Worm (Caenorhabditis elegans): ENCODE data around the gene ckc-1.

The ckc-1 gene

DNA sequence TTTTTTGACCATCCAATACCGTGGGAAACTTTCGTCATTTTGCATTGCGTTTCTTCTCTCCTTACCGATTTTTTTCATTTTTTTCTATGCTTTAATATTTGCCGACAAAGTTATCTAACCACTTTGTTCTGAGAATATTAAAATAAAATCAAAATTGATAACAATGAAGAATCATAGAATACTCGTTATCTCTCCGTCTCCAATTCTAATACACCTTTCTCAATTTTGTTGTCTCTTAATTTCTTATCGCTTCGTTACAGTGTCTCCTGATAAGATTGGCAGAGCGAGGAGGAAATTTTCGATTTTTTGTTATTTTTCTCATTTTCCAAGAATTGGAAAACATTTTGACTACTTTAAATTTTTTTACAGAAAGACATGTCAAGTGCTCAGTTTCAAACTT, at the start of gene ckc-1:
ckc-1 (plus strand) TSS at position 368 of the 400 bp plus-strand sequence.
- TF ChIP-seq duxl-1 (tag; optimal IDR thresholded peaks at IDR 0.05; ENCODE audit: poor library complexity) (no peak), daf-16 (GFP tag; optimal IDR thresholded peaks at IDR 0.05) (peak in 1 of 2 experiments; percentile 39), daf-16 (tag; optimal IDR thresholded peaks at IDR 0.05) (peak; percentile 96), T20F7.1 (GFP tag; optimal IDR thresholded peaks at IDR 0.05) (peak; percentile 39), T26A8.4 (GFP tag; IDR thresholded peaks at IDR 0.05) (no peak), tra-1 (GFP tag; IDR thresholded peaks at IDR 0.05) (peak; percentile 75), dve-1 (tag; optimal IDR thresholded peaks at IDR 0.05; ENCODE audit: insufficient read depth) (peak; percentile 91), ceh-82 (tag; optimal IDR thresholded peaks at IDR 0.05) (no peak), nhr-28 (tag; optimal IDR thresholded peaks at IDR 0.05) (peak; percentile 89), mdl-1 (tag; optimal IDR thresholded peaks at IDR 0.05) (peak in 1 of 2 experiments; percentile 24), jun-1 (tag; optimal IDR thresholded peaks at IDR 0.05) (no peak), Y75B8A.6 (GFP tag; IDR thresholded peaks at IDR 0.05) (no peak), nhr-111 (GFP tag; optimal IDR thresholded peaks at IDR 0.05) (no peak), pqm-1 (tag; optimal IDR thresholded peaks at IDR 0.05) (peak; percentile 98), mep-1 (tag; optimal IDR thresholded peaks at IDR 0.05) (peak; percentile 22), nhr-48 (tag; optimal IDR thresholded peaks at IDR 0.05) (peak; percentile 47), hlh-30 (tag; optimal IDR thresholded peaks at IDR 0.05; ENCODE audit: insufficient read depth) (peak; percentile 22), hlh-11 (tag; optimal IDR thresholded peaks at IDR 0.05) (peak; percentile 82), nhr-77 (tag; optimal IDR thresholded peaks at IDR 0.05) (peak; percentile 83), mxl-3 (GFP tag; optimal IDR thresholded peaks at IDR 0.05) (no peak), pha-4 (GFP tag; IDR thresholded peaks at IDR 0.05) (no peak), pha-4 (tag; optimal IDR thresholded peaks at IDR 0.05) (no peak), dmd-6 (GFP tag; IDR thresholded peaks at IDR 0.05) (peak; percentile 87), F44E2.7 (GFP tag; IDR thresholded peaks at IDR 0.05) (no peak), ceh-28 (tag; optimal IDR thresholded peaks at IDR 0.05) (no peak), php-3 (GFP tag; IDR thresholded peaks at IDR 0.05) (peak; percentile 85), dmd-9 (GFP tag; IDR thresholded peaks at IDR 0.05) (no peak), ztf-7 (tag; optimal IDR thresholded peaks at IDR 0.05) (peak; percentile 8), sdz-12 (GFP tag; optimal IDR thresholded peaks at IDR 0.05) (no peak), lin-1 (GFP tag; IDR thresholded peaks at IDR 0.05) (no peak), nhr-10 (tag; optimal IDR thresholded peaks at IDR 0.05) (no peak), skn-1 (tag; optimal IDR thresholded peaks at IDR 0.05) (no peak)

DNA sequence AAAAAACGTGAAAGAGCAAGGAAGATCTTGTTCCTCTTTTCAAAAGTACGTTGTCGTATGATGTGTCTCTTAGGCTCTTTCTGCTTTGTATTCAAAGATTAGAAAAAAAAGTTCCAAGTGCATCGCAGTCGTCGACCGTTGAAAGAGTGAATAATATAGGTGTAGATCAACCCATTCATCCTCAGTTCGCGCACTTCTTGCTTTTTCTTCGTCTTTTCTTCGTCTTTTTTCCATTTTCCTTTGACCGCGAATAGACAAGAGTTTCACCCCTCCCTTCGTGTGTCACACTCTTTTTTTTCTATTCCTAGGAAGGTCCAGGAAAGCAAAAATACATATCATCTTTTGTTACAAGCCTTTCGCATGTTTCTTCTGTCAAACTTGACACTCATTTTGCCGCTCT, 49.7 kb upstream of the ckc-1 start:
- TF ChIP-seq aha-1 (tag) = peak; percentile 72
- TF ChIP-seq zfp-2 (tag; optimal IDR thresholded peaks at IDR 0.05) = no peak
- peak in 1 of 2 experiments; percentile 91 for TF ChIP-seq unc-62 (GFP tag; optimal IDR thresholded peaks at IDR 0.05 in 1 of 2)
- TF ChIP-seq unc-62 (tag; optimal IDR thresholded peaks at IDR 0.05) = no peak
- no peak for TF ChIP-seq dpl-1 (GFP tag; optimal IDR thresholded peaks at IDR 0.05)

DNA sequence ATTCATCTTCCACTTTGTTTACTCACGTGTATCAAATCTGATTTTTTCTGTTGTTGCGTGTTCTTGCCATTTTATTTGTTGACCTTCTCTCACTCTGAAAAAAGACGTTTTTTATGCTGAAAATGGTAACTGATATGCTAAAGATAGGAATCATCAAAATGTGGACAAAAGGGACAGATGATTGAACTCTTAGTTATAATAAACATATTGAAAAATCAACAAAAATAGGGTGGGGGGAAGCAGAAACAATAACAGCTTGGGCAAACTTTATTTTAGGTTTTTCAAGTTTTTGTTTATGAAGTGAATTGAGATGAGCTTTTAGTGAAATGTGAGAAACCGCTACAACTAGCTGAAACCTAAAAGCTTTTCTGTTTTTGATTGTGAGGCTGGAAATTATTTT, 43.5 kb upstream of the ckc-1 start, which contains the start of gene F56B6.6:
F56B6.6 (minus strand) TSS at position 101 of the 400 bp plus-strand sequence.
- TF ChIP-seq Y75B8A.6 (GFP tag; IDR thresholded peaks at IDR 0.05) (no peak), nhr-77 (tag; optimal IDR thresholded peaks at IDR 0.05) (no peak), daf-19 (GFP tag; conservative IDR thresholded peaks at IDR 0.05) (no peak), D1046.2 (GFP tag; IDR thresholded peaks at IDR 0.05) (no peak), ceh-28 (tag; optimal IDR thresholded peaks at IDR 0.05) (no peak), ZK337.2 (GFP tag; IDR thresholded peaks at IDR 0.05) (no peak), F10B5.3 (tag; optimal IDR thresholded peaks at IDR 0.05) (no peak), mxl-3 (GFP tag; optimal IDR thresholded peaks at IDR 0.05) (no peak), aha-1 (tag) (no peak), Y48G9A.11 (GFP tag; IDR thresholded peaks at IDR 0.05) (no peak), lin-29 (GFP tag; IDR thresholded peaks at IDR 0.05) (no peak), unc-130 (GFP tag; optimal IDR thresholded peaks at IDR 0.05) (no peak), rbr-2 (tag; optimal IDR thresholded peaks at IDR 0.05) (no peak), attf-4 (tag; optimal IDR thresholded peaks at IDR 0.05) (no peak), nhr-10 (tag; optimal IDR thresholded peaks at IDR 0.05) (no peak), ceh-62 (tag; optimal IDR thresholded peaks at IDR 0.05) (no peak), ama-1 (optimal IDR thresholded peaks at IDR 0.05) (no peak), mdt-29 (GFP tag; IDR thresholded peaks at IDR 0.05) (no peak)
